Fruit fly (Drosophila melanogaster): ENCODE data around the gene Elo68beta.

Gene Elo68beta

DNA sequence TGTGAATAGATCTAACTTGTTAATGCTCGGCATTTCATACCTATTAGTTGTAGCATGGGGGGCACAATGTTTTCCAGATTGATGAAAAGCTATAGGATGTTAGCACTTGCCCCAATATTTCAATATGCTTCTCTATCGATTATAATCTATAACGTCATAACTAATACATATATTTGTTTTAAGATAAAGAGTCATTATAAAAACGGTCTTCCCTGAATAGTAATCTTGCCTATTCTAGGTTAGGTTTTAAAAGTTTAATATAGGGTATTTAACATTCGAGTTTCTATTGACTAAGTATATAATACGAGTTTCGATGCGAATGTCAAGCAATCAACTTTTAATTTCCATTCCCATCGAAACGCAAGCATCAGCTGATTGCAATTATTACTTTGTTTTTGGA lies 40.3 kb downstream of the Elo68beta start, which contains the start of the genes CG6321 and Blos2 (continued):
- TF ChIP-seq bsh (GFP tag; optimal IDR thresholded peaks at IDR 0.05) (peak; percentile 54 to 80), jigr1 (GFP tag; IDR thresholded peaks at IDR 0.05) (no peak), HmgZ (tag; optimal IDR thresholded peaks at IDR 0.05) (peak; percentile 84), CG13624 (GFP tag; optimal IDR thresholded peaks at IDR 0.05) (peak; percentile 57), sug (tag; optimal IDR thresholded peaks at IDR 0.05) (peak; percentile 79), CG14667 (GFP tag; IDR thresholded peaks at IDR 0.05) (no peak), Taf1 (GFP tag; IDR thresholded peaks at IDR 0.05) (peak; percentile 40; the same call in 1 of the 2 replicates), dmrt11E (tag; optimal IDR thresholded peaks at IDR 0.05) (peak; percentile 75), ATbp (GFP tag; optimal IDR thresholded peaks at IDR 0.05) (peak; percentile 64), mld (GFP tag; IDR thresholded peaks at IDR 0.05; ENCODE audit: partially characterized antibody) (no peak), Neu2 (GFP tag; optimal IDR thresholded peaks at IDR 0.05; ENCODE audit: borderline replicate concordance) (no peak), gsb (GFP tag; IDR thresholded peaks at IDR 0.05) (peak; percentile 74), Ptx1 (GFP tag; IDR thresholded peaks at IDR 0.05) (peak; percentile 75), Oaz (GFP tag; IDR thresholded peaks at IDR 0.05) (peak; percentile 54), bbx (GFP tag; IDR thresholded peaks at IDR 0.05; ENCODE audit: partially characterized antibody) (no peak), E2f2 (GFP tag; IDR thresholded peaks at IDR 0.05) (peak; percentile 58), lab (GFP tag; optimal IDR thresholded peaks at IDR 0.05) (peak; percentile 86), Dp (GFP tag; optimal IDR thresholded peaks at IDR 0.05) (peak; percentile 50), ftz-f1 (GFP tag; optimal IDR thresholded peaks at IDR 0.05) (no peak), tna (GFP tag; IDR thresholded peaks at IDR 0.05; ENCODE audit: partially characterized antibody) (no peak), CG10543 (GFP tag; optimal IDR thresholded peaks at IDR 0.05) (peak; percentile 54), caup (GFP tag; optimal IDR thresholded peaks at IDR 0.05; ENCODE audit: severe bottlenecking) (peak; percentile 72), az2 (GFP tag; optimal IDR thresholded peaks at IDR 0.05) (peak; percentile 66), fd96Cb (tag; optimal IDR thresholded peaks at IDR 0.05) (peak; percentile 76), Sry-β (GFP tag; optimal IDR thresholded peaks at IDR 0.05) (peak; percentile 14), CG3847 (GFP tag; IDR thresholded peaks at IDR 0.05) (peak; percentile 53; the same call in 1 of the 2 replicates), D (optimal IDR thresholded peaks at IDR 0.05) (no peak), D (GFP tag; optimal IDR thresholded peaks at IDR 0.05) (peak; percentile 61), jing (GFP tag; optimal IDR thresholded peaks at IDR 0.05) (peak; percentile 12), run (tag; optimal IDR thresholded peaks at IDR 0.05) (peak; percentile 59), jumu (GFP tag; optimal IDR thresholded peaks at IDR 0.05) (no peak), CG12391 (tag; optimal IDR thresholded peaks at IDR 0.05) (peak; percentile 88), Dip3 (GFP tag; optimal IDR thresholded peaks at IDR 0.05) (peak; percentile 46), Awh (GFP tag; IDR thresholded peaks at IDR 0.05) (no peak; the same call in 1 of the 2 replicates), H2.0 (GFP tag; IDR thresholded peaks at IDR 0.05) (no peak), CG5180 (GFP tag; optimal IDR thresholded peaks at IDR 0.05) (peak; percentile 40), CG7745 (tag; optimal IDR thresholded peaks at IDR 0.05) (no peak), CG11093 (GFP tag; IDR thresholded peaks at IDR 0.05) (peak; percentile 16; the same call in 1 of the 3 replicates), chinmo (GFP tag; IDR thresholded peaks at IDR 0.05; ENCODE audit: partially characterized antibody) (no peak), lbe (GFP tag; optimal IDR thresholded peaks at IDR 0.05) (peak; percentile 58)

DNA sequence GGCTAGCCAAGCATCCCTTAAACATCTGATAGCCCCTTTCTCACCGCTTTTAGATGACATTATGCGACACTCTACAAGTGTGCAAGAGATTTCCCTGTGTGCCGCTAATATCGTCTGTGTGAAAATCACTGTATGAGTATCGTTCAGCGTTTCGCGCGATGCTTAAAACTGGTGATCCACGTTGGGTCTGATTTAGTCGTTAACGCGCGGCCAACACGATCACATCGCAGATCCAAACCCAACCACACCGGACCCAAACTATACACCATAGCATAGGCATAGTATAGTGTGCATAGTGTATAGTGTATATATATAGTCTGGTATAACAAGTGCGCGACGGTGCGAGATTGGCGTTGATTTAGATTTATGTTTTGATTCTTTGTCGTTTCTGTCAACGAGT lies 47.7 kb downstream of the Elo68beta start, which contains the start of gene CG7888:
Gene CG7888, plus strand, starts transcription at position 193 of the 400 bp plus-strand sequence.
- TF ChIP-seq CG8290 (GFP tag; optimal IDR thresholded peaks at IDR 0.05) = no peak
- TF ChIP-seq CG8290 (tag; optimal IDR thresholded peaks at IDR 0.05) = peak in 1 of 2 experiments; percentile 46
- no peak for TF ChIP-seq Awh (GFP tag; IDR thresholded peaks at IDR 0.05)
- peak; percentile 3 for TF ChIP-seq CG12769 (tag; optimal IDR thresholded peaks at IDR 0.05)
- peak; percentile 15 for TF ChIP-seq CG3995 (GFP tag; optimal IDR thresholded peaks at IDR 0.05)
- peak; percentile 13 for TF ChIP-seq CG15269 (tag; optimal IDR thresholded peaks at IDR 0.05)
- TF ChIP-seq CG10147 (GFP tag; optimal IDR thresholded peaks at IDR 0.05) = no peak
- 0 out of 4 replicates have a peak, but pooled peaks have one; percentile 23 for TF ChIP-seq chinmo (GFP tag; IDR thresholded peaks at IDR 0.05; ENCODE audit: partially characterized antibody)
- peak; percentile 14 for TF ChIP-seq D19A (tag; optimal IDR thresholded peaks at IDR 0.05)
- no peak for TF ChIP-seq peb (GFP tag; IDR thresholded peaks at IDR 0.05)
- TF ChIP-seq Gsc (GFP tag; IDR thresholded peaks at IDR 0.05) = no peak
- TF ChIP-seq CG11456 (GFP tag; IDR thresholded peaks at IDR 0.05) = 0 out of 3 replicates have a peak, but pooled peaks have one; percentile 31
- 0 out of 3 replicates have a peak, but pooled peaks have one; percentile 11 for TF ChIP-seq row (GFP tag; IDR thresholded peaks at IDR 0.05)
- TF ChIP-seq CG15514 (GFP tag; optimal IDR thresholded peaks at IDR 0.05) = peak; percentile 18
